Worm (Caenorhabditis elegans): ENCODE measurements around the gene bar-1.

The bar-1 gene

ce11 chrX:7129460-7129859 is 41.0 kb downstream of the bar-1 start:
- TF ChIP-seq hmg-1.2 (GFP tag; IDR thresholded peaks at IDR 0.05): peak; percentile 48; the same call in 1 of the 2 replicates
- no peak for TF ChIP-seq cebp-1 (GFP tag; IDR thresholded peaks at IDR 0.05)
- peak; percentile 27 for TF ChIP-seq cebp-1 (tag; optimal IDR thresholded peaks at IDR 0.05)
- TF ChIP-seq egrh-3 (GFP tag; IDR thresholded peaks at IDR 0.05): no peak
- TF ChIP-seq nhr-80 (tag; optimal IDR thresholded peaks at IDR 0.05): peak; percentile 25

ce11 chrX:7128615-7129014 is 41.8 kb downstream of the bar-1 start:
- TF ChIP-seq Y53F4B.3 (GFP tag; IDR thresholded peaks at IDR 0.05): no peak
- no peak for TF ChIP-seq hmg-1.2 (GFP tag; IDR thresholded peaks at IDR 0.05)
- no peak for TF ChIP-seq madf-6 (GFP tag; IDR thresholded peaks at IDR 0.05)
- no peak for TF ChIP-seq lsy-27 (tag; optimal IDR thresholded peaks at IDR 0.05; ENCODE audit: borderline replicate concordance, insufficient read depth)
- no peak for TF ChIP-seq F57A8.1 (GFP tag; optimal IDR thresholded peaks at IDR 0.05)
- TF ChIP-seq B0019.2 (GFP tag; conservative IDR thresholded peaks at IDR 0.05): no peak

ce11 chrX:7126348-7126747 is 44.1 kb downstream of the bar-1 start, which contains the start of gene ist-1:
Gene ist-1, plus strand, starts transcription at chrX:7126648.
- no peak for TF ChIP-seq lin-54 (GFP tag; optimal IDR thresholded peaks at IDR 0.05)
- no peak for TF ChIP-seq die-1 (tag; optimal IDR thresholded peaks at IDR 0.05)
- no peak for TF ChIP-seq ztf-3 (GFP tag; optimal IDR thresholded peaks at IDR 0.05)
- no peak for TF ChIP-seq gei-17 (GFP tag; optimal IDR thresholded peaks at IDR 0.05)
- no peak for TF ChIP-seq lin-35 (GFP tag; optimal IDR thresholded peaks at IDR 0.05)
- no peak for TF ChIP-seq mxl-1 (tag; optimal IDR thresholded peaks at IDR 0.05)
- no peak for TF ChIP-seq T26A5.8 (tag; optimal IDR thresholded peaks at IDR 0.05)
- no peak for TF ChIP-seq B0035.1 (tag; optimal IDR thresholded peaks at IDR 0.05)
- no peak for TF ChIP-seq nhr-27 (tag; optimal IDR thresholded peaks at IDR 0.05)

- TF ChIP-seq nhr-80 (tag; optimal IDR thresholded peaks at IDR 0.05) (peak; percentile 12), lin-35 (GFP tag; optimal IDR thresholded peaks at IDR 0.05) (no peak)
Measured at ce11 chrX:7125178-7125577, 45.2 kb downstream of the bar-1 start.

ce11 chrX:7124044-7124443 is 46.4 kb downstream of the bar-1 start:
- TF ChIP-seq egl-18 (GFP tag; IDR thresholded peaks at IDR 0.05) (no peak), nhr-80 (tag; optimal IDR thresholded peaks at IDR 0.05) (peak; percentile 5), nfyb-1 (GFP tag; IDR thresholded peaks at IDR 0.05) (no peak)

- TF ChIP-seq bed-1 (GFP tag; IDR thresholded peaks at IDR 0.05) (no peak), lag-1 (GFP tag; IDR thresholded peaks at IDR 0.05) (no peak), somi-1 (GFP tag; optimal IDR thresholded peaks at IDR 0.05) (no peak), hlh-26 (GFP tag; conservative IDR thresholded peaks at IDR 0.05) (no peak), bed-2 (GFP tag; IDR thresholded peaks at IDR 0.05) (no peak), ceh-40 (GFP tag; IDR thresholded peaks at IDR 0.05) (no peak), cebp-2 (GFP tag; IDR thresholded peaks at IDR 0.05) (no peak), ama-1 (optimal IDR thresholded peaks at IDR 0.05) (no peak), ama-1 (GFP tag; optimal IDR thresholded peaks at IDR 0.05) (no peak), F23B12.7 (tag; optimal IDR thresholded peaks at IDR 0.05; ENCODE audit: insufficient read depth) (no peak), nfya-1 (tag; optimal IDR thresholded peaks at IDR 0.05; ENCODE audit: borderline replicate concordance, insufficient read depth) (no peak), hsf-1 (GFP tag; IDR thresholded peaks at IDR 0.05) (no peak), F52B5.7 (tag; optimal IDR thresholded peaks at IDR 0.05) (no peak), F37B4.10 (GFP tag; IDR thresholded peaks at IDR 0.05) (no peak), zim-3 (tag; optimal IDR thresholded peaks at IDR 0.05) (no peak), madf-3 (GFP tag; IDR thresholded peaks at IDR 0.05) (no peak), ccch-3 (GFP tag; optimal IDR thresholded peaks at IDR 0.05) (no peak), zfh-2 (GFP tag; conservative IDR thresholded peaks at IDR 0.05) (no peak), athp-1 (tag; optimal IDR thresholded peaks at IDR 0.05) (no peak), snpc-1.1 (tag; optimal IDR thresholded peaks at IDR 0.05; ENCODE audit: insufficient read depth) (no peak)
Measured at ce11 chrX:7122655-7123054, 47.8 kb downstream of the bar-1 start.

All from whole organism, young adult.